Fruit fly (Drosophila melanogaster) whole organism: Measurements from ENCODE around the gene CG1801.

Experiments used
- CG8478 ChIP-seq: fragments of >200 bp; optimal IDR thresholded peaks from 2 replicates; lab custom pipeline; 2018; ENCODE audit warnings: inconsistent platforms
- Dll ChIP-seq: fragments of >200 bp; optimal IDR thresholded peaks from 2 replicates; lab custom pipeline; 2017
- EcR ChIP-seq, 2 experiments: fragments of >200 bp; optimal IDR thresholded peaks; 2 replicates each; lab custom pipeline; 2017; ENCODE audit warnings: missing biosample characterization in 2 of 2, missing genetic modification characterization in 2 of 2, missing genetic modification reagents in 2 of 2
- pan ChIP-seq: fragments of >200 bp; optimal IDR thresholded peaks from 2 replicates; lab custom pipeline; 2017
- psq ChIP-seq: fragments of >200 bp; optimal IDR thresholded peaks from 2 replicates; lab custom pipeline; 2017
- usp ChIP-seq: fragments of >200 bp; optimal IDR thresholded peaks from 2 replicates; lab custom pipeline; 2017; ENCODE audit warnings: missing biosample characterization, missing genetic modification characterization, mixed read lengths

The CG1801 gene

DNA sequence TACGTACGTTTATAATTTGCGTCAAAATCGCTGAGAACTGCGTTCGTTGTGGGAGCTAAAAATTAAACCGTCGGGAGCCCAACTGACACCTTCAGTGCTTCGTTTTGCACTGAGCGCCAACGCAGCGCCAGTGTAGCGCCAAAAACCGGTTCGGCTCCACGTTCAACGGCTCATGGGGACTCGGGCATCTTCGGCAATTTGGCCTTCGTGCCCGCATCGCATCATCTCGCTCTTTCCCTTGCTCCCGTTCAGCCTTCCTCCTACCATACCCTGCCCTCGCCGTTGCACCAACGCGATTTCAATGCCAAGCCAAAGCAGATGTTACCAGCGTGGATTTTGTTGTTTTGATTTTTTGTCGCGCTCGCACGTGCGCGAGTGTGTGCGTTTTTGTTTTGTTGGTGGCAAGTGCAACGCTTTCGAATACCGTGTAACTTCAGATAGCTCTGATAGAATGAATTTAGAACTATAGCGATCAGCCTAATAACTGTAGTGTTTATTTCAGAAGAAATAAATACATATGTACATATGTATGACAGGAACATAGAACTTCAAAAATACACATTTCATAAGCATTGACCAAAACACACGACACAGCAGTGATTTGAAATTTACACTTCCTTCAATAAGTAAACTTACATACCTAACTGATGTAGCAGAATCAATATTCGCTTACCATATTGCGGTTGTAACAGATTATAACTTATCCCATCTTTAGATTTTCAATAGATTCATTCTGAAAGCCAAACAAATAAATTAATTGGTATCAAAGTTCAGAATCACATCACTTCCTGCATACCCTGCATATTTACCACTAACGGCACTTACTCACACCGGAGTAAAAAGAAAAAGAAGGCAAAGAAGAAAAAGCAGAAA is 36.0 kb downstream of the CG1801 start, which contains the start of gene Mnr:
Gene Mnr (minus strand): TSS at position 133 of the 873 bp plus-strand sequence.
- TF ChIP-seq EcR (GFP tag; optimal IDR thresholded peaks at IDR 0.05; lab: Kevin White, UChicago) (no peak), usp (GFP tag; lab: Kevin White, UChicago) (no peak), CG8478 (no peak), Dll (no peak), pan (peak; percentile 87), psq (no peak)

DNA sequence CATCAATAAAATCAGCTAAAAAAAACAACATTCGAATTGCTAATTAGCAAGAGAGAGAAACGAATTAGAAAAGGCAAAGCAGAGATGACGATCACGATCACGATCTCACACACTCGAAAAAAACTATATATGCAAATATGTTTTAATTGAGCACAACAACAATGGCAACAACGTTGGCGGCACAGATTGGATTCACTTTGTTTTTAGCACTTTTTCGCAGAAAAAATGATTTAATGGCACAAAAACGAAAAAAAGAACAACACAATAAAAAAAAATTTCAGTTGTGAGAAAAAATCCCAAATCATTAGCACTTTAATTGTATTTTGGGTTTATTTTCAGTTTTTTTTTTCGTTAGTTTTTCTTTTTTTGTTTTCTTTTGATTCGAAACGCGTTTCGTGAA is 36.7 kb downstream of the CG1801 start:
- TF ChIP-seq EcR (GFP tag; optimal IDR thresholded peaks at IDR 0.05; lab: Kevin White, UChicago) (no peak), psq (no peak), pan (no peak), CG8478 (no peak), Dll (no peak), usp (GFP tag; lab: Kevin White, UChicago) (no peak)

DNA sequence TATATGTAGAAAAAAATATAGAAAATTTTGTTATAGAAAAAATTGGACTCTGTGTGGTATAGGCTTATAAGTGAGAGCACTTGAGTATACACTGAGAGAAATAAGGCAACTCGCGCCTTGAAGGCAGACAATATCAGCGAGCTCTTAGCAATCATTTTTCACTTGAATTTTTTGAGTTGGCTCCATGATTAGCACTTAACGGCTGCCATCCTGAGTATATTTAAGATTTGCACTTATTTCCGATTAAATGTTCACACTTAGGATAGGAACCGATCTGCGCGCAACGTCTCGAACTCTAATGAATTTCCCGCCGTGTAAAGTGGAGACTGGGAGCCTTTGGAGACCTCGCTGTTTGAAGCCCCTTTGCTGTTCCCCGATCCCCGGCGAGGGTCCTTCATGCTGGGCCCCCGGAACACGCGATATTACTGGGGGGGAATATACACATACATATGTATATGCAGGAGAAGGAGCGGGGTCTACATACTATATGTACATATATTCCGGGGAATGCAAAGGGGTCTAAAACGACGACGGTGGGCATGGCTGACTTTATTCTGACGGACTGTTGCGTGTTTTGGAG is 37.9 kb downstream of the CG1801 start:
- TF ChIP-seq CG8478 (no peak), Dll (no peak), psq (no peak), EcR (GFP tag; optimal IDR thresholded peaks at IDR 0.05; lab: Kevin White, UChicago) (no peak)

DNA sequence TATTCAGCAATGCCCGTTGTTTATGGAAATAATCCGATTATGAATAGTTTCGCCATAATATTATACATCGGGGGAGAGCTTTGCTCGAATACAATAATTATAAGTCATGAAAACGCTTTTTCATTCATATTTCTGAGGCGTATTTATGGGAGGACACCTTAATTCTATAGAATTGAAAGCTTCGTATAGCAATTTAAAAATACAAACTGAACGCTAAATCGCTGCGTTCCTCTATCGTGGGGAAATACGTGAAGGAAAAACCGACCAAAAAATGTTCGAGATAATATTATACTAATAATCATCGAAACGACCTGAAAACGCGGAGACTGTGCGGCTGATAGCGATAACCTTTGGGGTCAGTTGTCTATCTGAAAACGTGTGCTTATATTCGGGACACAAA is 40.8 kb downstream of the CG1801 start:
- TF ChIP-seq CG8478 (no peak), pan (no peak), usp (GFP tag; lab: Kevin White, UChicago) (no peak), Dll (no peak), psq (no peak), EcR (GFP tag; optimal IDR thresholded peaks at IDR 0.05; lab: Kevin White, UChicago) (no peak)

DNA sequence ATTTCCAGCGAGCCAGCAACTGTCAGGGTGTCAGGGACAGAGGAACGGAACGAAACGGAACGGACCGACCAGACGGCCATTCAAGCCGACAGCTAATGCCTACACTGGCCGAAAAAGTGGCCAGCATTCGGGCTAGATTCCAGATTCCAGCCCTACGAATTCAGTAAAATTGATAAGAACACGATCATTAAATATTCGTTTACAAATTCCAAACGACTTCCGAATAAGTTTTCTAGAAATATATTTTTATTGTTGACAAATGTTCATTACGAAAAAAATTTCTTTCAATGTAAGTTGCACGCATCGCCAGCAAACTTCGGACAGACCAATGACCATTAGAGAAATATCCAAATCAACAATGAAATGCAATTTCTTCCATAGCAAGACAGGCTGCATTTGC is 51.9 kb downstream of the CG1801 start:
- no peak for TF ChIP-seq Dll
- no peak for TF ChIP-seq usp (GFP tag; lab: Kevin White, UChicago)
- no peak for TF ChIP-seq psq
